Worm (Caenorhabditis elegans) whole organism, young adult: ENCODE measurements around the gene cul-4.

Experiments used
- B0019.2 ChIP-seq: fragments of 200-800 bp; sonication (Bioruptor generic); conservative IDR thresholded peaks from 2 replicates; pipeline ENCODE4 v1.3.6; 2022; ENCODE audit warnings: missing genetic modification reagents, missing genetic modification characterization, missing compliant biosample characterization
- F39B2.1 ChIP-seq: fragments of 200-800 bp; sonication (Bioruptor generic); IDR thresholded peaks from 2 replicates; pipeline ENCODE4 v1.3.6; 2022; ENCODE audit warnings: missing genetic modification reagents, missing genetic modification characterization, missing compliant biosample characterization
- atf-7 ChIP-seq: sonication (generic microtip); optimal IDR thresholded peaks from 2 replicates; lab custom pipeline; 2017; ENCODE audit warnings: mild to moderate bottlenecking, missing genetic modification characterization, missing compliant biosample characterization
- attf-5 ChIP-seq: fragments of 200-800 bp; sonication (Bioruptor generic); optimal IDR thresholded peaks from 2 replicates; lab custom pipeline; 2018; ENCODE audit warnings: mild to moderate bottlenecking, missing genetic modification characterization, missing compliant biosample characterization
- dox-1 ChIP-seq: fragments of 200-800 bp; sonication (Bioruptor generic); IDR thresholded peaks from 2 replicates; pipeline ENCODE4 v1.3.6; 2022; ENCODE audit warnings: missing genetic modification reagents, missing genetic modification characterization, missing compliant biosample characterization
- dpl-1 ChIP-seq: fragments of 150-350 bp; optimal IDR thresholded peaks from 2 replicates; lab custom pipeline; 2014; ENCODE audit warnings: missing biosample characterization, missing genetic modification reagents, missing genetic modification characterization
- efl-1 ChIP-seq: fragments of 150-350 bp; optimal IDR thresholded peaks from 2 replicates; lab custom pipeline; 2014; ENCODE audit warnings: missing biosample characterization, missing genetic modification reagents, missing genetic modification characterization
- him-1 ChIP-seq: sonication (generic microtip); optimal IDR thresholded peaks from 2 replicates; lab custom pipeline; 2016; ENCODE audit warnings: missing genotype, missing genetic modification reagents, missing genetic modification characterization, missing compliant biosample characterization
- nfya-1 ChIP-seq: sonication (generic microtip); optimal IDR thresholded peaks from 2 replicates; lab custom pipeline; 2017; ENCODE audit warnings: antibody characterized with exemption, missing compliant biosample characterization, missing genetic modification characterization, borderline replicate concordance; ENCODE audit not compliant: insufficient read depth
- snpc-1.1 ChIP-seq: sonication (generic microtip); optimal IDR thresholded peaks from 2 replicates; lab custom pipeline; 2017; ENCODE audit warnings: missing genetic modification characterization, mild to moderate bottlenecking, missing compliant biosample characterization, antibody characterized with exemption, moderate library complexity, missing genotype, missing genetic modification reagents; ENCODE audit not compliant: insufficient read depth
- somi-1 ChIP-seq: fragments of 200-800 bp; sonication (Bioruptor generic); optimal IDR thresholded peaks from 2 replicates; lab custom pipeline; 2018; ENCODE audit warnings: mild to moderate bottlenecking, missing genetic modification characterization, missing compliant biosample characterization
- tbp1 ChIP-seq: fragments of 200-800 bp; sonication (Bioruptor generic); optimal IDR thresholded peaks from 2 replicates; lab custom pipeline; 2018; ENCODE audit warnings: mild to moderate bottlenecking, missing genetic modification characterization, missing compliant biosample characterization
- tbx-9 ChIP-seq: sonication (generic microtip); optimal IDR thresholded peaks from 2 replicates; lab custom pipeline; 2016; ENCODE audit warnings: borderline replicate concordance, missing genetic modification characterization, inconsistent platforms, missing compliant biosample characterization
- unc-130 ChIP-seq: sonication (generic microtip); optimal IDR thresholded peaks from 2 replicates; lab custom pipeline; 2016; ENCODE audit warnings: missing genetic modification reagents, missing genetic modification characterization, missing compliant biosample characterization

DNA sequence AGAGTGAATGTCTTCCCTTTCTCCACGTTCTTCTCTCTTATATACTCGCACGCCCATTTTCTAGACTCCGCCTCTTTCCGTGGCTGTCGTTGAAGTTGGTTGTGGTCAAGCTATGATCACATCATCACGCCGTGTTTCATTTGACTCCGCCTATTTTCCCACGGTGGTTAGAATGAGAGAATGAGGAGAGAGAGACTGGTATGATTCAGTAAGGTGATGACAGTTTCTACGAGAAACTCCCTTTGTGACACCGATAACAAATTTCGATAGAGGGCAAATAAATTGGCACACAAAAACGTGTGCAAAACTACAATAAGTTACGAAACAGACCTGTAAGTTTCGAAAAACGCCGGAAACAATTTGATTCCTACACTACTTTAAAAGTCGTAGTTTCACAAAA lies 21.3 kb upstream of the cul-4 start:
- TF ChIP-seq nfya-1 (no peak), atf-7 (tag; lab: Kevin White, UChicago) (no peak), dpl-1 (GFP tag; lab: Kevin White, UChicago) (no peak), B0019.2 (GFP tag; lab: Robert Waterston, UW) (no peak), snpc-1.1 (tag; lab: Kevin White, UChicago) (no peak), F39B2.1 (GFP tag; lab: Robert Waterston, UW) (no peak), unc-130 (GFP tag; lab: Kevin White, UChicago) (no peak), efl-1 (no peak), attf-5 (GFP tag; lab: Kevin White, UChicago) (no peak), tbp1 (no peak), tbx-9 (tag; lab: Kevin White, UChicago) (no peak), somi-1 (GFP tag; lab: Kevin White, UChicago) (no peak), dox-1 (GFP tag; lab: Robert Waterston, UW) (no peak), him-1 (tag; lab: Kevin White, UChicago) (no peak)
